Fruit fly (Drosophila melanogaster) whole organism: ENCODE measurements around the gene kirre.

Source experiments
- CG8478 ChIP-seq: fragments of >200 bp; optimal IDR thresholded peaks from 2 replicates; lab custom pipeline; 2018; ENCODE audit warnings: inconsistent platforms
- Dll ChIP-seq: fragments of >200 bp; optimal IDR thresholded peaks from 2 replicates; lab custom pipeline; 2017
- EcR ChIP-seq, 2 experiments: fragments of >200 bp; optimal IDR thresholded peaks; 2 replicates each; lab custom pipeline; 2017; ENCODE audit warnings: missing biosample characterization in 2 of 2, missing genetic modification characterization in 2 of 2, missing genetic modification reagents in 2 of 2
- psq ChIP-seq: fragments of >200 bp; optimal IDR thresholded peaks from 2 replicates; lab custom pipeline; 2017
- usp ChIP-seq: fragments of >200 bp; optimal IDR thresholded peaks from 2 replicates; lab custom pipeline; 2017; ENCODE audit warnings: missing biosample characterization, missing genetic modification characterization, mixed read lengths

- TF ChIP-seq Dll (lab: Kevin White, UChicago) (no peak), psq (no peak), usp (GFP tag; lab: Kevin White, UChicago) (no peak), EcR (GFP tag; optimal IDR thresholded peaks at IDR 0.05; lab: Kevin White, UChicago) (no peak), CG8478 (no peak)
These were observed 394.4 kb downstream of the kirre start, which contains the start of gene N for dm6 chrX:3134383-3135101.
